Worm (Caenorhabditis elegans) whole organism, early embryonic: ENCODE data around the gene fbxb-40.

ENCODE experiments used
- B0310.2 ChIP-seq: sonication (generic microtip); optimal IDR thresholded peaks from 2 replicates; lab custom pipeline; 2016; ENCODE audit warnings: mild to moderate bottlenecking, missing genetic modification characterization, missing compliant biosample characterization
- F13C5.2 ChIP-seq: sonication (generic microtip); optimal IDR thresholded peaks from 2 replicates; lab custom pipeline; 2017; ENCODE audit warnings: mild to moderate bottlenecking, missing genetic modification characterization, inconsistent platforms, missing compliant biosample characterization
- ama-1 ChIP-seq: fragments of 150-350 bp; optimal IDR thresholded peaks from 2 replicates; lab custom pipeline; 2014
- ceh-13 ChIP-seq: fragments of 200-800 bp; sonication (Bioruptor generic); optimal IDR thresholded peaks from 2 replicates; lab custom pipeline; 2018; ENCODE audit warnings: mild to moderate bottlenecking, missing genetic modification characterization, missing compliant biosample characterization
- ceh-36 ChIP-seq: sonication (generic microtip); optimal IDR thresholded peaks from 2 replicates; lab custom pipeline; 2016; ENCODE audit warnings: missing genetic modification characterization, inconsistent platforms, missing compliant biosample characterization
- ets-7 ChIP-seq: sonication (generic microtip); optimal IDR thresholded peaks from 2 replicates; lab custom pipeline; 2016; ENCODE audit warnings: missing genotype, missing genetic modification characterization, missing compliant biosample characterization
- flt-1 ChIP-seq: fragments of 200-800 bp; sonication (Bioruptor generic); IDR thresholded peaks from 2 replicates; pipeline ENCODE4 v1.3.6; 2022; ENCODE audit warnings: missing genetic modification characterization, missing compliant biosample characterization
- hnd-1 ChIP-seq: sonication (generic microtip); optimal IDR thresholded peaks from 2 replicates; lab custom pipeline; 2016; ENCODE audit warnings: missing genetic modification characterization, missing compliant biosample characterization
- pes-1 ChIP-seq: fragments of 200-800 bp; sonication (Bioruptor generic); IDR thresholded peaks from 2 replicates; pipeline ENCODE4 v1.3.6; 2022; ENCODE audit warnings: missing genetic modification reagents, missing genetic modification characterization, missing compliant biosample characterization
- scrt-1 ChIP-seq: fragments of 200-800 bp; sonication (Bioruptor generic); IDR thresholded peaks from 2 replicates; pipeline ENCODE4 v1.3.6; 2022; ENCODE audit warnings: missing genetic modification characterization, missing compliant biosample characterization
- sea-1 ChIP-seq: fragments of 200-800 bp; sonication (Bioruptor generic); conservative IDR thresholded peaks from 2 replicates; pipeline ENCODE4 v1.3.6; 2022; ENCODE audit warnings: missing genetic modification characterization, missing compliant biosample characterization
- tbx-11 ChIP-seq: fragments of 200-800 bp; sonication (Bioruptor generic); IDR thresholded peaks from 2 replicates; pipeline ENCODE4 v1.3.6; 2022; ENCODE audit warnings: missing genetic modification characterization, missing compliant biosample characterization
- tbx-37 ChIP-seq: fragments of 200-800 bp; sonication (Bioruptor generic); conservative IDR thresholded peaks from 2 replicates; pipeline ENCODE4 v1.3.6; 2022; ENCODE audit warnings: missing genetic modification reagents, missing genetic modification characterization, missing compliant biosample characterization
- tra-4 ChIP-seq: sonication (generic microtip); optimal IDR thresholded peaks from 2 replicates; lab custom pipeline; 2017; ENCODE audit warnings: missing genetic modification characterization, missing compliant biosample characterization

ce11 chrII:1085546-1085945 is 35.8 kb upstream of the fbxb-40 start:
- TF ChIP-seq sea-1 (GFP tag; lab: Robert Waterston, UW) (no peak), pes-1 (no peak), ama-1 (lab: Kevin White, UChicago) (no peak), ceh-36 (no peak), tbx-37 (GFP tag; lab: Robert Waterston, UW) (no peak), ets-7 (tag; lab: Kevin White, UChicago) (no peak), ceh-13 (GFP tag; lab: Kevin White, UChicago) (no peak), B0310.2 (tag; lab: Kevin White, UChicago) (no peak), flt-1 (GFP tag; lab: Robert Waterston, UW) (no peak), scrt-1 (GFP tag; lab: Robert Waterston, UW) (no peak), tbx-11 (GFP tag; lab: Robert Waterston, UW) (no peak), tra-4 (no peak), F13C5.2 (tag; lab: Kevin White, UChicago) (no peak), hnd-1 (tag; lab: Kevin White, UChicago) (no peak)
